Fruit fly (Drosophila melanogaster): ENCODE measurements around the gene Gal.
A peak's percentile ranks its signal among the peaks of the same experiment; 100 is the strongest.

Gene Gal

dm6 chr2L:5997609-5998229 lies 8.9 kb downstream of the Gal start (continued):
- peak; percentile 41 for TF ChIP-seq CG12391 (tag; optimal IDR thresholded peaks at IDR 0.05)
- TF ChIP-seq dan (GFP tag; IDR thresholded peaks at IDR 0.05) = no peak
- TF ChIP-seq CG7556 (GFP tag; optimal IDR thresholded peaks at IDR 0.05) = peak; percentile 1
- peak; percentile 42 for TF ChIP-seq CG13894 (tag; optimal IDR thresholded peaks at IDR 0.05)
- peak; percentile 72 for TF ChIP-seq CG10543 (GFP tag; optimal IDR thresholded peaks at IDR 0.05)
- TF ChIP-seq Sry-δ (GFP tag; optimal IDR thresholded peaks at IDR 0.05) = no peak
- peak; percentile 30; the same call in 1 of the 3 replicates for TF ChIP-seq CG17361 (GFP tag; IDR thresholded peaks at IDR 0.05)
- TF ChIP-seq HmgD (GFP tag; optimal IDR thresholded peaks at IDR 0.05) = no peak
- no peak for TF ChIP-seq CG4617 (GFP tag; optimal IDR thresholded peaks at IDR 0.05; ENCODE audit: borderline replicate concordance)
- TF ChIP-seq ems (GFP tag; optimal IDR thresholded peaks at IDR 0.05) = no peak
- no peak for TF ChIP-seq CG1647 (GFP tag; optimal IDR thresholded peaks at IDR 0.05)
- no peak for TF ChIP-seq ftz-f1 (GFP tag; optimal IDR thresholded peaks at IDR 0.05)
- TF ChIP-seq Nf-YA (GFP tag; IDR thresholded peaks at IDR 0.05) = no peak
- TF ChIP-seq CG1832 (GFP tag; optimal IDR thresholded peaks at IDR 0.05) = no peak
- peak; percentile 46 for TF ChIP-seq CG18262 (tag; optimal IDR thresholded peaks at IDR 0.05)
- peak; percentile 51 for TF ChIP-seq unpg (GFP tag; optimal IDR thresholded peaks at IDR 0.05)
- no peak for TF ChIP-seq stwl (tag; optimal IDR thresholded peaks at IDR 0.05)
- TF ChIP-seq CG16813 (GFP tag; IDR thresholded peaks at IDR 0.05; ENCODE audit: partially characterized antibody) = no peak
- no peak for TF ChIP-seq CG7928 (GFP tag; optimal IDR thresholded peaks at IDR 0.05)
- peak; percentile 41 for TF ChIP-seq CG6683 (GFP tag; optimal IDR thresholded peaks at IDR 0.05)
- TF ChIP-seq CG12104 (GFP tag; optimal IDR thresholded peaks at IDR 0.05) = no peak
- 0 out of 2 replicates have a peak, but pooled peaks have one; percentile 34 for TF ChIP-seq Atf6 (GFP tag; IDR thresholded peaks at IDR 0.05)
- TF ChIP-seq CG12659 (GFP tag; optimal IDR thresholded peaks at IDR 0.05) = peak; percentile 32
- TF ChIP-seq pan (optimal IDR thresholded peaks at IDR 0.05) = no peak
- peak in 1 of 2 experiments; percentile 39 for TF ChIP-seq pan (GFP tag; optimal IDR thresholded peaks at IDR 0.05 in 1 of 2, IDR thresholded peaks at IDR 0.05 in 1 of 2)
- TF ChIP-seq chinmo (GFP tag; IDR thresholded peaks at IDR 0.05; ENCODE audit: partially characterized antibody) = no peak
- TF ChIP-seq CG8290 (GFP tag; optimal IDR thresholded peaks at IDR 0.05) = peak; percentile 37
- peak in 1 of 2 experiments; percentile 37 for TF ChIP-seq CG8290 (tag; optimal IDR thresholded peaks at IDR 0.05)
- peak; percentile 93 for TF ChIP-seq phol (tag; optimal IDR thresholded peaks at IDR 0.05)
- TF ChIP-seq nerfin-2 (GFP tag; IDR thresholded peaks at IDR 0.05; ENCODE audit: partially characterized antibody) = no peak
- no peak for TF ChIP-seq dimm (GFP tag; IDR thresholded peaks at IDR 0.05)
- TF ChIP-seq Ets65A (GFP tag) = peak; percentile 44
- TF ChIP-seq CG4328 (GFP tag; optimal IDR thresholded peaks at IDR 0.05) = peak; percentile 84
- TF ChIP-seq kay (GFP tag; optimal IDR thresholded peaks at IDR 0.05) = no peak
- TF ChIP-seq Xbp1 (GFP tag; optimal IDR thresholded peaks at IDR 0.05) = no peak
- peak; percentile 67 for TF ChIP-seq CG6854 (GFP tag; optimal IDR thresholded peaks at IDR 0.05)
- peak; percentile 67 for TF ChIP-seq CG9727 (GFP tag; optimal IDR thresholded peaks at IDR 0.05)
- peak; percentile 66 for TF ChIP-seq zf30C (GFP tag; optimal IDR thresholded peaks at IDR 0.05)
- no peak for TF ChIP-seq Doc2 (GFP tag; IDR thresholded peaks at IDR 0.05)
- TF ChIP-seq ewg (GFP tag; optimal IDR thresholded peaks at IDR 0.05) = peak; percentile 18
- TF ChIP-seq Drgx (GFP tag; IDR thresholded peaks at IDR 0.05) = no peak
- no peak for TF ChIP-seq al (GFP tag; IDR thresholded peaks at IDR 0.05)
- 0 out of 2 replicates have a peak, but pooled peaks have one; percentile 34 for TF ChIP-seq gt (GFP tag; IDR thresholded peaks at IDR 0.05)
- TF ChIP-seq sob (GFP tag; IDR thresholded peaks at IDR 0.05) = peak; percentile 42; the same call in 1 of the 2 replicates
- peak; percentile 11 for TF ChIP-seq CG17829 (tag; optimal IDR thresholded peaks at IDR 0.05)
- TF ChIP-seq CG7271 (tag; optimal IDR thresholded peaks at IDR 0.05) = peak; percentile 73
- TF ChIP-seq pum (GFP tag; optimal IDR thresholded peaks at IDR 0.05) = no peak
- TF ChIP-seq chif (GFP tag; optimal IDR thresholded peaks at IDR 0.05) = no peak
- no peak for TF ChIP-seq CG17568 (GFP tag; optimal IDR thresholded peaks at IDR 0.05)
- TF ChIP-seq Sox100B (GFP tag; optimal IDR thresholded peaks at IDR 0.05) = peak; percentile 75

All from whole organism, embryonic.